Fruit fly (Drosophila melanogaster): ENCODE results near the gene ChLD3.

ChLD3 gene

DNA sequence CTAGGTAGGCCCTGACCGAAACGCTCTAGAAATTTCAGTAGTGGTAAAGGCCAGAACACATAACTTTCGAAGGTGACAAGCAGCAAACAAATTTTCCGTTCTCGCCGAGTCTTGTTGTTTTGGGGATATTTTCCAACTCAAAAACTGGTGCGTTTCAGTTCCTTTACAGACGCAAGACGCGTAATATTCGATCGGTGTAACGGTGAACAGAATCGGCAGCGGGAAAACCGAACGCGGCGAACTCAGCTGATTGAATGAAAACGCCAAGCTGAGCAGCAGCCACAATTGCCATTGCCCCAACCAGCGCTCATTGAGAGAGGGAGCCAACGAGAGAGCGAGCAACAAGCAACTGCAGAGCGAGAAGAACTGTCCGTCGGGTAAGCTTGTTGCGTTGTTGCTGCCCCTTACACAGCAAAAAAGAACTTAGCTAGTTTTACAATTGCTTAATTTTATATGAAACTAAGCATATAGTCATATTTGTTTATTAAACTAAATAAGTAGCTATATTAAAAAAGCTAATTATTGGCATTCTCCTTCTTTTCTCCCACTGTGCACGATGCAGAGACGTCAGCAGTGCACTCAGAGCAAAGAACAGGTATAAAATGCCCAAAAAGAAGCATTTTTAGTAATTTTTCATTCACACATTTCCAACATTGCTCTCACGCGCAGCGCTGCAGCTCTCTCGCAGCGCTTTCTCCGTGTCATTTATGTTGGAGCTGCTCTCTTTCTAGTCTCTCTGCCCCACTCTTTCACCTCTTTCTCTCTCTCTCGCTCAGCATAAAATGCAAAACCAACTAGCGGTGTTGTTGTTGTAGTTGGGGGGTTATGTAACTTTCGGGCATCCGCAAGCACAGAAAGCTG, 22.6 kb upstream of the ChLD3 start, which contains the start of the genes Cyt-c-d and CG31808 (continued):
- TF ChIP-seq CG1832 (GFP tag; optimal IDR thresholded peaks at IDR 0.05), result peak; percentile 53
- peak; percentile 49 for TF ChIP-seq Sry-δ (GFP tag; optimal IDR thresholded peaks at IDR 0.05)
- TF ChIP-seq knrl (GFP tag; IDR thresholded peaks at IDR 0.05; ENCODE audit: partially characterized antibody), result no peak
- TF ChIP-seq Dip3 (GFP tag; optimal IDR thresholded peaks at IDR 0.05), result peak; percentile 87
- peak; percentile 96 for TF ChIP-seq CG1602 (GFP tag; optimal IDR thresholded peaks at IDR 0.05)
- TF ChIP-seq dysf (GFP tag; IDR thresholded peaks at IDR 0.05), result peak; percentile 98
- TF ChIP-seq dimm (GFP tag; IDR thresholded peaks at IDR 0.05), result peak; percentile 93
- peak; percentile 81 for TF ChIP-seq CG30020 (tag; optimal IDR thresholded peaks at IDR 0.05)
- TF ChIP-seq so (GFP tag; IDR thresholded peaks at IDR 0.05), result peak; percentile 97
- TF ChIP-seq h (optimal IDR thresholded peaks at IDR 0.05), result no peak
- peak; percentile 93 for TF ChIP-seq disco-r (GFP tag; optimal IDR thresholded peaks at IDR 0.05)
- peak; percentile 78 for TF ChIP-seq CG7271 (tag; optimal IDR thresholded peaks at IDR 0.05)
- peak; percentile 95 to 97 for TF ChIP-seq dpn (GFP tag; optimal IDR thresholded peaks at IDR 0.05)
- peak; percentile 91 for TF ChIP-seq CG34376 (GFP tag; optimal IDR thresholded peaks at IDR 0.05)
- TF ChIP-seq bsh (GFP tag; optimal IDR thresholded peaks at IDR 0.05), result peak; percentile 97 to 99
- peak; percentile 84 for TF ChIP-seq CG9932 (GFP tag; IDR thresholded peaks at IDR 0.05)
- TF ChIP-seq Doc2 (GFP tag; IDR thresholded peaks at IDR 0.05), result peak; percentile 83
- TF ChIP-seq jigr1 (GFP tag; IDR thresholded peaks at IDR 0.05), result peak; percentile 96
- peak; percentile 94 for TF ChIP-seq D19A (tag; optimal IDR thresholded peaks at IDR 0.05)
- TF ChIP-seq ewg (GFP tag; optimal IDR thresholded peaks at IDR 0.05), result peak; percentile 95
- peak; percentile 94 for TF ChIP-seq Rfx (GFP tag; IDR thresholded peaks at IDR 0.05)
- no peak for TF ChIP-seq Neu2 (GFP tag; optimal IDR thresholded peaks at IDR 0.05; ENCODE audit: borderline replicate concordance)
- TF ChIP-seq Sry-β (GFP tag; optimal IDR thresholded peaks at IDR 0.05), result peak; percentile 73
- peak; percentile 95 for TF ChIP-seq cato (GFP tag; optimal IDR thresholded peaks at IDR 0.05; ENCODE audit: borderline replicate concordance)
- TF ChIP-seq CG12236 (GFP tag; optimal IDR thresholded peaks at IDR 0.05), result peak; percentile 85
- peak; percentile 96 for TF ChIP-seq Hand (GFP tag; optimal IDR thresholded peaks at IDR 0.05)
- TF ChIP-seq ab (GFP tag; optimal IDR thresholded peaks at IDR 0.05), result peak; percentile 86
- peak; percentile 98 for TF ChIP-seq Hmr (GFP tag; optimal IDR thresholded peaks at IDR 0.05)
- TF ChIP-seq CG4360 (GFP tag; IDR thresholded peaks at IDR 0.05), result peak; percentile 84
- peak; percentile 80 for TF ChIP-seq CG15073 (GFP tag; optimal IDR thresholded peaks at IDR 0.05)
- TF ChIP-seq psq (GFP tag; optimal IDR thresholded peaks at IDR 0.05), result peak; percentile 75
- TF ChIP-seq CG11696 (GFP tag; IDR thresholded peaks at IDR 0.05), result peak; percentile 87
- TF ChIP-seq seq (GFP tag; IDR thresholded peaks at IDR 0.05), result peak; percentile 98
- TF ChIP-seq Gsc (GFP tag; IDR thresholded peaks at IDR 0.05), result peak; percentile 92
- peak; percentile 92 for TF ChIP-seq CG10462 (GFP tag; optimal IDR thresholded peaks at IDR 0.05)
- TF ChIP-seq CG4282 (GFP tag; optimal IDR thresholded peaks at IDR 0.05), result peak; percentile 67
- no peak for TF ChIP-seq hth (optimal IDR thresholded peaks at IDR 0.05)
- peak; percentile 71 for TF ChIP-seq pb (GFP tag; optimal IDR thresholded peaks at IDR 0.05)
- TF ChIP-seq CG9437 (GFP tag; optimal IDR thresholded peaks at IDR 0.05), result peak; percentile 85
- no peak for TF ChIP-seq CG2129 (GFP tag; IDR thresholded peaks at IDR 0.05; ENCODE audit: partially characterized antibody)
- TF ChIP-seq oc (tag; optimal IDR thresholded peaks at IDR 0.05), result peak; percentile 99
- TF ChIP-seq CG17568 (GFP tag; optimal IDR thresholded peaks at IDR 0.05), result peak; percentile 95
- peak; percentile 96 for TF ChIP-seq Hr3 (GFP tag; optimal IDR thresholded peaks at IDR 0.05)
- peak; percentile 72 for TF ChIP-seq CG31365 (tag; optimal IDR thresholded peaks at IDR 0.05)
- peak; percentile 89 for TF ChIP-seq pho (GFP tag; optimal IDR thresholded peaks at IDR 0.05)
- peak; percentile 98 for TF ChIP-seq CG17359 (tag; optimal IDR thresholded peaks at IDR 0.05)
- peak in 1 of 2 experiments; percentile 59 for TF ChIP-seq insv (GFP tag; optimal IDR thresholded peaks at IDR 0.05)
- TF ChIP-seq CG31388 (GFP tag; optimal IDR thresholded peaks at IDR 0.05), result peak; percentile 90
- peak in 1 of 2 experiments; percentile 84 for TF ChIP-seq Hr78 (GFP tag; optimal IDR thresholded peaks at IDR 0.05)

Measured in whole organism, embryonic.